Fruit fly (Drosophila melanogaster): ENCODE data around the gene Rev1.

Gene Rev1

DNA sequence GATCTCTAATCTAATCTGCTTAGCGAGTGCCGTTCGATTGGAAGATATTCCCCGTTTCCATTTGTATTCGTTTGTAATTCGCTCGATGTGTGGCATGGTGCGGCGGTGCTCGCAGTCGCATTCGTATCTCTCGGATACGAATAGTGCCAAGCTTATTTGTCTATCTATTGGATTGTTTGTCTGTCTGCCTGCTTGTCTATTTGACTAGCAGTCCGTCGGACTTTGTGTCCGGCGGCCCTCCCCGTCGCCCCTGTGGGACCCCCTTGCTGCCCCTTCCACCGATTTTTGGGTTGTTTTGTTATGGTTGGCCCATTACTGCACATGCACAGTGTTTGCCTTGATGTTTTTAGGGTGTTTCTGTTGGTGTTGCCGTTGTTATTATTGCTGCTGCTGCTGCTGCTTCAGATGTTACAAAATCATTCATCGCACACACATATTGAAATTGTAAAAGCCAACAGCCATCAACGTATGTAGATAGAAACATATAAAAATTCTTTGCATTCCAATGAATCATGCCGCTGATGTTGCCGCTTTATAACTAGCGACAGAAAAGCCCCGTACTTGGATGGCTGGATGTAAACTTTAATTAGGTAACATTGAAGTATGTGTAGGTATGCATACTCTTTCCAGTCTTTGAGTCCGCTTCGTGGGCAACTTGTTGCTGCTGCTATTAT is 39.3 kb upstream of the Rev1 start (continued):
- TF ChIP-seq CG4328 (GFP tag; optimal IDR thresholded peaks at IDR 0.05) (no peak), tio (GFP tag; optimal IDR thresholded peaks at IDR 0.05) (no peak), CG5953 (GFP tag; IDR thresholded peaks at IDR 0.05) (0 out of 2 replicates have a peak, but pooled peaks have one; percentile 48), Med (GFP tag) (peak; percentile 79), inv (GFP tag; IDR thresholded peaks at IDR 0.05; ENCODE audit: partially characterized antibody) (no peak), CG14667 (GFP tag; IDR thresholded peaks at IDR 0.05) (0 out of 2 replicates have a peak, but pooled peaks have one; percentile 10), Blimp-1 (GFP tag; optimal IDR thresholded peaks at IDR 0.05) (peak; percentile 4), CG17802 (tag; optimal IDR thresholded peaks at IDR 0.05) (no peak), Dfd (GFP tag; optimal IDR thresholded peaks at IDR 0.05) (no peak), abd-A (tag; optimal IDR thresholded peaks at IDR 0.05) (peak; percentile 11), da (GFP tag; optimal IDR thresholded peaks at IDR 0.05) (no peak), CTCF (GFP tag; optimal IDR thresholded peaks at IDR 0.05) (no peak), odd (GFP tag; optimal IDR thresholded peaks at IDR 0.05) (peak; percentile 10), nerfin-2 (GFP tag; IDR thresholded peaks at IDR 0.05; ENCODE audit: partially characterized antibody) (0 out of 2 replicates have a peak, but pooled peaks have one; percentile 11), hkb (optimal IDR thresholded peaks at IDR 0.05) (no peak), hkb (GFP tag; IDR thresholded peaks at IDR 0.05) (peak; percentile 72), CG4730 (GFP tag; IDR thresholded peaks at IDR 0.05) (0 out of 2 replicates have a peak, but pooled peaks have one; percentile 24), row (GFP tag; IDR thresholded peaks at IDR 0.05) (no peak), pb (GFP tag; optimal IDR thresholded peaks at IDR 0.05) (no peak), Dp (GFP tag; optimal IDR thresholded peaks at IDR 0.05) (no peak), CG32767 (GFP tag; IDR thresholded peaks at IDR 0.05) (peak; percentile 53; the same call in 1 of the 2 replicates), gem (tag; optimal IDR thresholded peaks at IDR 0.05) (no peak), pita (GFP tag; optimal IDR thresholded peaks at IDR 0.05) (no peak), tin (GFP tag; optimal IDR thresholded peaks at IDR 0.05) (no peak), Ptx1 (GFP tag; IDR thresholded peaks at IDR 0.05) (no peak), CG4854 (GFP tag; optimal IDR thresholded peaks at IDR 0.05) (no peak), zfh2 (GFP tag; optimal IDR thresholded peaks at IDR 0.05) (no peak), CG2875 (GFP tag; optimal IDR thresholded peaks at IDR 0.05) (peak; percentile 74), CG3163 (GFP tag; optimal IDR thresholded peaks at IDR 0.05) (no peak), CG11456 (GFP tag; IDR thresholded peaks at IDR 0.05) (0 out of 3 replicates have a peak, but pooled peaks have one; percentile 39), CG10274 (GFP tag; optimal IDR thresholded peaks at IDR 0.05) (no peak), Deaf1 (tag; optimal IDR thresholded peaks at IDR 0.05) (peak; percentile 43), Xbp1 (GFP tag; optimal IDR thresholded peaks at IDR 0.05) (no peak), CG18599 (GFP tag; optimal IDR thresholded peaks at IDR 0.05) (peak; percentile 64), CG16815 (GFP tag; optimal IDR thresholded peaks at IDR 0.05) (no peak), H15 (GFP tag; IDR thresholded peaks at IDR 0.05) (0 out of 3 replicates have a peak, but pooled peaks have one; percentile 41), CG9609 (GFP tag; optimal IDR thresholded peaks at IDR 0.05) (no peak), Jarid2 (GFP tag; optimal IDR thresholded peaks at IDR 0.05) (no peak), Lpt (GFP tag; optimal IDR thresholded peaks at IDR 0.05) (no peak), CG12071 (GFP tag; optimal IDR thresholded peaks at IDR 0.05) (peak; percentile 55), oc (tag; optimal IDR thresholded peaks at IDR 0.05) (peak; percentile 89), CG7372 (GFP tag; IDR thresholded peaks at IDR 0.05) (no peak), ewg (GFP tag; optimal IDR thresholded peaks at IDR 0.05) (no peak), HLH54F (GFP tag; optimal IDR thresholded peaks at IDR 0.05) (no peak), pan (optimal IDR thresholded peaks at IDR 0.05) (no peak), pan (GFP tag; optimal IDR thresholded peaks at IDR 0.05 in 1 of 2, IDR thresholded peaks at IDR 0.05 in 1 of 2) (peak in 1 of 2 experiments; percentile 53), CG10543 (GFP tag; optimal IDR thresholded peaks at IDR 0.05) (peak; percentile 56), CG42726 (GFP tag; IDR thresholded peaks at IDR 0.05; ENCODE audit: partially characterized antibody) (no peak), dmrt99B (tag; optimal IDR thresholded peaks at IDR 0.05) (peak; percentile 50), Hmr (GFP tag; optimal IDR thresholded peaks at IDR 0.05) (peak; percentile 25)
